Worm (Caenorhabditis elegans) whole organism, L4/young adult: Measurements from ENCODE around the gene M05D6.3.

Source experiments
- W03F9.2 ChIP-seq: fragments of 150-350 bp; optimal IDR thresholded peaks from 2 replicates; lab custom pipeline; 2014; ENCODE audit warnings: missing biosample characterization, missing genetic modification characterization
- dao-5 ChIP-seq: sonication (generic microtip); optimal IDR thresholded peaks from 2 replicates; lab custom pipeline; 2016; ENCODE audit warnings: missing genotype, missing genetic modification characterization, moderate library complexity, missing compliant biosample characterization
- him-1 ChIP-seq: sonication (generic microtip); optimal IDR thresholded peaks from 2 replicates; lab custom pipeline; 2016; ENCODE audit warnings: missing genotype, missing genetic modification reagents, missing genetic modification characterization, missing compliant biosample characterization

DNA sequence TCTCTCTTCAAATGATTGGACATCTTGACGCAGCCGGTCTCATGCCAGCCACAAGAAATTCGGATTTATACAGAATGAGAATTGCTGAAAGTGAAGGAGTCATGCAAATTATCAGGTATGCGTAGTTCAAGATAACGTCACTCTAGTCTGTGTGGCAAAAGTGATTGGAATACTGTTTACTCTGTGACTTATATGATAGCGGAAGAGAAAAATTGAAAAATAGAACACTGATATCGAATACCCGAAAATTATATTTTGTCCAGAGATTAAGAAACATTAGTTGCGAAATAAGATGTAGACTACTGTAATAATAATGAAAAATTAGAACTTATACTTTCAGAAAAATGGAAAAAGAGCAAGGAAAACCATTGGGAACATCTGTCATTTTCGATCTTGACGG is 39.9 kb downstream of the M05D6.3 start:
- TF ChIP-seq dao-5 = no peak
- no peak for TF ChIP-seq him-1
- TF ChIP-seq W03F9.2 (tag; lab: Kevin White, UChicago) = no peak
